Worm (Caenorhabditis elegans): ENCODE measurements around the gene F53H4.4.

F53H4.4 gene

DNA sequence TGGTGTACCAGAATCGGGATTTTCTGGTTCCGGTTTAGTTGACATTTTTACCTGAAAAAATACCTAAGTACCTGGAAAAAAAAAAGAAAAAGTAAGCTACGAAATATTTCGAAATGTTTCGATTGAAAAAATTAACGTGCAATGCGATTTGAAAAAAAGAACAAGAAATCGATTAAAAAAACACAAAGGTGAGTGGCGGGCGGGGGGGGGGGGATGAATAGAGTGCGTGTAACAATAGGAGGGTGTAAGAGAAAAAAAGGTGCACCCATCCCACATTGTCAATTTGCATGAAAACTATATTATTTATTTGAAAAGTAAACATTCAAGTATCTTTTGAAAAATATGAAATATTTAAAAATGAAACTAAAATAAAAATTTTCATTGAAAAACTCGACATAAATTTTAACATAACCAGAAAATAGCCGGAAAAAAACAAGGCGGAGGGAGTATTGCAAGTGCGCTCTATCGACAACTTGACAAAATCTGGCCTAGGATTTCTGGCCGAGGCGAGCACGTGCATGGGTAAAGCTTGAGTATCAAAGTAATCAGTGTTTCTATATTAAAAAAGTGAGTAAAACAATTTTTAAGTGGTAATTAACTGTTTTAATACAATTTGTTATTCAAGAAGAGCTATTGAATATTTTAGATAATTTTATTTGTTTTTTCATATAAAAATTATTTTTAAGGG is at the start of gene F53H4.4, which contains the start of gene csb-1:
TSS of gene F53H4.4 (plus strand) at position 520 of the 688 bp plus-strand sequence.
TSS of gene csb-1 (minus strand) at position 51 of the 688 bp plus-strand sequence.
- TF ChIP-seq klf-2 (GFP tag; conservative IDR thresholded peaks at IDR 0.05) (no peak), med-1 (GFP tag; optimal IDR thresholded peaks at IDR 0.05; ENCODE audit: insufficient read depth) (no peak), cog-1 (tag; optimal IDR thresholded peaks at IDR 0.05) (peak; percentile 18)

- TF ChIP-seq T22C8.4 (GFP tag; IDR thresholded peaks at IDR 0.05) (no peak), cog-1 (tag; optimal IDR thresholded peaks at IDR 0.05) (no peak), med-1 (GFP tag; optimal IDR thresholded peaks at IDR 0.05; ENCODE audit: insufficient read depth) (no peak), klf-2 (GFP tag; conservative IDR thresholded peaks at IDR 0.05) (no peak), ztf-29 (GFP tag; IDR thresholded peaks at IDR 0.05) (no peak), ref-1 (GFP tag; conservative IDR thresholded peaks at IDR 0.05) (no peak), tab-1 (GFP tag; IDR thresholded peaks at IDR 0.05) (no peak), ztf-23 (GFP tag; IDR thresholded peaks at IDR 0.05) (no peak), flt-1 (GFP tag; IDR thresholded peaks at IDR 0.05) (no peak)
Measured at ce11 chrX:15822197-15822596, 44.0 kb upstream of the F53H4.4 start, which contains the start of gene Y7A5A.8. TSS of gene Y7A5A.8 (plus strand) at chrX:15822497.

- TF ChIP-seq med-1 (GFP tag; optimal IDR thresholded peaks at IDR 0.05; ENCODE audit: insufficient read depth) (no peak), klf-2 (GFP tag; conservative IDR thresholded peaks at IDR 0.05) (no peak), ztf-29 (GFP tag; IDR thresholded peaks at IDR 0.05) (no peak), flt-1 (GFP tag; IDR thresholded peaks at IDR 0.05) (no peak), ref-1 (GFP tag; conservative IDR thresholded peaks at IDR 0.05) (no peak), cog-1 (tag; optimal IDR thresholded peaks at IDR 0.05) (no peak), tab-1 (GFP tag; IDR thresholded peaks at IDR 0.05) (no peak), ztf-23 (GFP tag; IDR thresholded peaks at IDR 0.05) (no peak), T22C8.4 (GFP tag; IDR thresholded peaks at IDR 0.05) (no peak)
Measured at ce11 chrX:15826866-15827265, 39.3 kb upstream of the F53H4.4 start, which contains the start of gene Y7A5A.9. TSS of gene Y7A5A.9 (plus strand) at chrX:15827166.

DNA sequence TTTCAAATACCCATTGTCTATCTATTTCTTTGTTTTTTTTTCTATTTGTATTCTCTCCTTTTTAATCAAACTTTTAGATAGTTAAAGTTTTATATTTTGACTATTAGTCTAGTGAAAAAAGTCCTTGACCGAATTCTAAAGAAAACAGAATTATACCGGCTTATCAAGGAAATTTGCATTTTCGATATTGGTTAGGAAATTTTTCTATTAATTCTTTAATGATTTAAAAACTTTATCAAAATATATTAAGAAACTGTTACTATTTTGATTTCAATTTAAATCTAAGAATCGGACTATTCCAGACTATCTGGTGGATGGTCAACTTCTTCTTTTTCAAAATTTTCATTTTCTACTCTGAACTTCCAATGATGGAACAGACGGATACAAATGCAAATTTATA is 38.1 kb upstream of the F53H4.4 start, which contains the start of gene Y7A5A.20:
TSS of gene Y7A5A.20 (plus strand) at position 301 of the 400 bp plus-strand sequence.
- TF ChIP-seq flt-1 (GFP tag; IDR thresholded peaks at IDR 0.05), result no peak
- no peak for TF ChIP-seq tab-1 (GFP tag; IDR thresholded peaks at IDR 0.05)
- TF ChIP-seq med-1 (GFP tag; optimal IDR thresholded peaks at IDR 0.05; ENCODE audit: insufficient read depth), result no peak
- TF ChIP-seq T22C8.4 (GFP tag; IDR thresholded peaks at IDR 0.05), result no peak
- TF ChIP-seq cog-1 (tag; optimal IDR thresholded peaks at IDR 0.05), result no peak
- no peak for TF ChIP-seq ztf-23 (GFP tag; IDR thresholded peaks at IDR 0.05)
- TF ChIP-seq klf-2 (GFP tag; conservative IDR thresholded peaks at IDR 0.05), result no peak

DNA sequence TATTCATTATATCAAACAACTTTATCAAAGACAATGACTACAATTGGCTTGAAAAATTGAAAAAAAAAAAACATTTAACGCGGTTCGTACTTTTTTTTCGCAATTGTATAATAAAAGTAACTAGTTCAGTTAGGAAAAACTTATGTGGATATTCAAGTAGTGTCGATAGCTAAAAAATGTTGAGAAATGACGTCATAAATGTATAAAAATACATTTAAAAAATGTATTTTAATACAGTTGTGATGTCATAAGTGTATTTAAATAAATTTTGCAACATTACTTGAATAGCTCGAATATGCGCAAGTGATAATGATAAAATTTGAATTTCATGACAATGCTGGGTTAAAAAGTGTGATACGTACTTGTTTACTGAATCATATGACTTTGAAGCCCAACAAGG is 34.6 kb upstream of the F53H4.4 start:
- no peak for TF ChIP-seq ztf-29 (GFP tag; IDR thresholded peaks at IDR 0.05)
- TF ChIP-seq ztf-23 (GFP tag; IDR thresholded peaks at IDR 0.05), result no peak
- TF ChIP-seq cog-1 (tag; optimal IDR thresholded peaks at IDR 0.05), result no peak
- no peak for TF ChIP-seq flt-1 (GFP tag; IDR thresholded peaks at IDR 0.05)
- TF ChIP-seq klf-2 (GFP tag; conservative IDR thresholded peaks at IDR 0.05), result no peak
- no peak for TF ChIP-seq med-1 (GFP tag; optimal IDR thresholded peaks at IDR 0.05; ENCODE audit: insufficient read depth)
- TF ChIP-seq T22C8.4 (GFP tag; IDR thresholded peaks at IDR 0.05), result no peak
- TF ChIP-seq tab-1 (GFP tag; IDR thresholded peaks at IDR 0.05), result no peak
- TF ChIP-seq ref-1 (GFP tag; conservative IDR thresholded peaks at IDR 0.05), result no peak

DNA sequence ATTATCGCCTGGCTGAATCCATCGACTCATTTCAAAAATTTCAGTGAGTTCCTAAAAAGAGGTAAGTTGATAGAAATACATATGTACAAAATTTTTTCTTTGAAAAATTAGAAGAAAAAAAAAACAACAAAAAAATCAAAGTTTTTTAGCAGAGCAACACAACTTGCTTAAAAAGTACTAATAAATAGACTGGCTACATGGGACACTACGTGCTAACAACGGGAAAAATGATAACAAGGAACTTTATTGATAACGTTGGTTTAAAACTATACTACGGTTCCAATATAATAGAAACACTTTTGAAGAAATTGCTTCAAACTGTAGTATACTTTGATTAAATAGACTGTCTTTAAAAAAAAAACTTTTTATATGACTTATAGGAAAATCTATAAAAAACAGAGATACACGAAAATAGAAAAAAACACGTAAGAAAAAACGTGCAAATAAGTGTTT is 27.7 kb upstream of the F53H4.4 start, which contains the start of gene acox-1.6:
TSS of gene acox-1.6 (minus strand) at position 51 of the 453 bp plus-strand sequence.
- TF ChIP-seq ztf-23 (GFP tag; IDR thresholded peaks at IDR 0.05) (no peak), med-1 (GFP tag; optimal IDR thresholded peaks at IDR 0.05; ENCODE audit: insufficient read depth) (no peak), ref-1 (GFP tag; conservative IDR thresholded peaks at IDR 0.05) (no peak), T22C8.4 (GFP tag; IDR thresholded peaks at IDR 0.05) (no peak), tab-1 (GFP tag; IDR thresholded peaks at IDR 0.05) (no peak), cog-1 (tag; optimal IDR thresholded peaks at IDR 0.05) (no peak), klf-2 (GFP tag; conservative IDR thresholded peaks at IDR 0.05) (no peak), flt-1 (GFP tag; IDR thresholded peaks at IDR 0.05) (no peak), ztf-29 (GFP tag; IDR thresholded peaks at IDR 0.05) (no peak)

DNA sequence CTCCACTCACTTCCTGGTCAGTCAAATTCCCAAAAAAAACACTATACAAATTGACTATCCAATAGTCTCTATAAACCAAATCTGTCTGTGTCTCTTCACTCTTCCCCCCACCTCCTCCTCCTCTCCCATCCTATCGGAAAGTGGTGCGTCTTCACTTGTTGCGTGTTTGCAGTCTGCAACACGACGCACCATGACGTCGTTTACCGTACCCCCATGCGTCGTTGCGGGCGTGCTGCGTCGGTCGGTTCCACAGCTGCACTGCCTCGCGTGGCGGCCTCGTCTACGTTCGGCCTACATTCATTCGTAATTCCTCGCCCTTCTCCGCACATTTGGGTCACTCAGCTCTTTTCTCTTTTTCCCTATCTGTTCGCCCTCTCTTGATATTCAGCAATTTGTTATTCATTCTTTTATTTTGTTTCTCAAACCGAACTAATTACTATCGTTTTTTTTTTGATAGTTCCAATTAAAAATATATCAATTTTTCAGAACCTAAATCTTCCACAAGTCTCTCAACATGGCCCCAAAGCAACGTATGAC is 25.0 kb upstream of the F53H4.4 start, which contains the start of gene serp-1.1:
TSS of gene serp-1.1 (plus strand) at position 487 of the 537 bp plus-strand sequence.
- peak; percentile 85 for TF ChIP-seq cog-1 (tag; optimal IDR thresholded peaks at IDR 0.05)
- no peak for TF ChIP-seq med-1 (GFP tag; optimal IDR thresholded peaks at IDR 0.05; ENCODE audit: insufficient read depth)
- TF ChIP-seq T22C8.4 (GFP tag; IDR thresholded peaks at IDR 0.05), result no peak
- TF ChIP-seq ztf-23 (GFP tag; IDR thresholded peaks at IDR 0.05), result peak; percentile 81
- peak; percentile 61; the same call in 1 of the 2 replicates for TF ChIP-seq ztf-29 (GFP tag; IDR thresholded peaks at IDR 0.05)
- TF ChIP-seq flt-1 (GFP tag; IDR thresholded peaks at IDR 0.05), result peak; percentile 88
- no peak for TF ChIP-seq klf-2 (GFP tag; conservative IDR thresholded peaks at IDR 0.05)
- no peak for TF ChIP-seq ref-1 (GFP tag; conservative IDR thresholded peaks at IDR 0.05)

DNA sequence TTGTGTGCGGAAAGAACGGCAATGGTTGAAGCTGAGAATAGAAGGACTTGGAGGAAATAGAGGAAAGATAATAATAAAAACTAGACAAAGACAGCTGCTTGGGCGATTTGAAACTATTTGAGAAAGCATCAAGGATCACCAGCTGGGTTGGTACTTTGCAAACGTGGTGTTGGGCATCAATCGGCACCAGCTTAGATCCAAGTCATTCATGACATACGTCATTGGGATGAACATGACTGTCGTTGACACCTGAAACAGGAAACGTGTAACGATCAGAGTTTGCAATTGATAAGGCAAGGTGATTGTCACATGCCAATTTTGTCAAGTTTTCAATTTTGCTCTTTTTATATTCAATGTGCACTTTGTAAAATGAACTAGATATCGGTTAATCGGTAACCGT is 23.7 kb upstream of the F53H4.4 start:
- TF ChIP-seq cog-1 (tag; optimal IDR thresholded peaks at IDR 0.05) (no peak), ztf-29 (GFP tag; IDR thresholded peaks at IDR 0.05) (no peak), flt-1 (GFP tag; IDR thresholded peaks at IDR 0.05) (no peak), ref-1 (GFP tag; conservative IDR thresholded peaks at IDR 0.05) (no peak)

DNA sequence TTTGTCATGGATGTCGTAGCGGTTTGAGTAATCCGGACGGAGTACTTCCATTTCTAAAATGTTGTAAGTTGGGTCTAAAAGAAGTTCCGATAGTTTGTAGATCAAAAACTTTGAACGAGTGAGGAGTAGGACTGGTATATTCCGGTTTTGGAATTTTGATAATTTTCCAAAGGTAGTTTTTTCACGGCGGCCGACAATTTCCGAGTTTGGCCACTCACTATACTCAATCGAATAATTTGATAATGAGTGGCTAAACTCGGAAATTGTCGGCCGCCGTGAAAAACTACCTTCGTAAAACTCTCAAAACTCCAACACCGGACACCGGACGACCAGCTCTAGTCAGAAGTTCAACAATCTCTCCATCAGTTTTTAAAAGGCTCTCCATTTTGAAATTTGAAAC is 21.9 kb upstream of the F53H4.4 start:
- TF ChIP-seq cog-1 (tag; optimal IDR thresholded peaks at IDR 0.05) (no peak), ztf-23 (GFP tag; IDR thresholded peaks at IDR 0.05) (no peak), T22C8.4 (GFP tag; IDR thresholded peaks at IDR 0.05) (no peak), ztf-29 (GFP tag; IDR thresholded peaks at IDR 0.05) (no peak), klf-2 (GFP tag; conservative IDR thresholded peaks at IDR 0.05) (no peak)
